Fruit fly (Drosophila melanogaster): Measurements from ENCODE around the gene CG2187.

Gene CG2187

dm6 chr3R:31719497-31719896 is 38.9 kb downstream of the CG2187 start:
- TF ChIP-seq acj6 (GFP tag; optimal IDR thresholded peaks at IDR 0.05) (no peak), vri (GFP tag; optimal IDR thresholded peaks at IDR 0.05) (no peak), fd85E (GFP tag; optimal IDR thresholded peaks at IDR 0.05) (no peak), esn (GFP tag; optimal IDR thresholded peaks at IDR 0.05) (no peak), CG31627 (GFP tag; optimal IDR thresholded peaks at IDR 0.05) (no peak), dac (GFP tag; optimal IDR thresholded peaks at IDR 0.05) (no peak), Eip75B (GFP tag; optimal IDR thresholded peaks at IDR 0.05) (no peak)

DNA sequence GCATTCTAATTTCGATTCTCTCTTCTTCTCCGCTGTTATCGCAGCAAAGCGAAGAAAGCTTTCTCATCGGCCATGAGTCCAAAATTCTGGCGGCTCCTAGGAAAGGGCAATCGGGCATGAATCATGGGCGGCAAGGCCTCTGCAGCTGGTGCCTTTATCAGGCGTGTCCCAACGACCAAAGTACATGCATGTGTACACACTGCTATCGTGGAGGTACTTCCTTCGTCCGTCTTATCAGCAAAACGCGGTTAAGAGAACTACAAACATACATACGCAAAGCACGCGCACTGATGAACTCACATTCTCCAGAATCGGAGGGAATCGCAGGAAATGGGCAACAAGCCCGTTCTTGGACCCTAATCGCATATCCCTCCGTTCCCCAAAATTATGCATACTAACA is 39.5 kb downstream of the CG2187 start:
- TF ChIP-seq achi (GFP tag; optimal IDR thresholded peaks at IDR 0.05) (no peak), eg (GFP tag; IDR thresholded peaks at IDR 0.05) (0 out of 3 replicates have a peak, but pooled peaks have one; percentile 18), fkh (GFP tag; optimal IDR thresholded peaks at IDR 0.05) (peak; percentile 16), net (GFP tag; optimal IDR thresholded peaks at IDR 0.05) (no peak), CG34406 (GFP tag; optimal IDR thresholded peaks at IDR 0.05) (no peak), vri (GFP tag; optimal IDR thresholded peaks at IDR 0.05) (no peak), Eip78C (GFP tag) (peak; percentile 6), CG8632 (GFP tag; optimal IDR thresholded peaks at IDR 0.05) (no peak), CG6276 (GFP tag; optimal IDR thresholded peaks at IDR 0.05) (no peak), CG31627 (GFP tag; optimal IDR thresholded peaks at IDR 0.05) (no peak), acj6 (GFP tag; optimal IDR thresholded peaks at IDR 0.05) (no peak), svp (GFP tag) (peak; percentile 65), ss (GFP tag; optimal IDR thresholded peaks at IDR 0.05) (peak; percentile 25 to 32)

DNA sequence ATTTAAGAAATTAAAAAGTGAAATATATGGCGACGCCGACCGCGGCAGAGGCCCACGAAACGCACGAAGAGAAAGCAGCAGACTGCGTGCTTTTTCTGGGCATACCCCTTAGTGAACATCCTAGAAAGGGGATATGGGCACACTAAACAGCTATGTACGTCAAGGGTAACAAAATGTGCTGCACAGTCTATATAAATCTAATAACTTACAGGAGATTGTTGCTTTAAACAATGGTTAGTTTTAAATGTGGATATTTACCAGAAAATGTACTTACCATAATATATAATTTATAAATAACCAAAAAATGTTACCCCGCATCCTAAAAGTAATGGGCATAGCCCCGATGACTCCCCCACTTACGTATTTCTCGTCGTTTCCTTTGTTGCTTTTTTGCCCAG is 40.3 kb downstream of the CG2187 start:
- TF ChIP-seq net (GFP tag; optimal IDR thresholded peaks at IDR 0.05) (no peak), Sox14 (GFP tag; optimal IDR thresholded peaks at IDR 0.05) (peak; percentile 26), fd59A (GFP tag; optimal IDR thresholded peaks at IDR 0.05) (no peak), CG32006 (GFP tag; optimal IDR thresholded peaks at IDR 0.05) (peak; percentile 45), Met (GFP tag; optimal IDR thresholded peaks at IDR 0.05) (peak; percentile 45), CG8632 (GFP tag; optimal IDR thresholded peaks at IDR 0.05) (peak; percentile 27), CG6854 (GFP tag; optimal IDR thresholded peaks at IDR 0.05) (no peak), fkh (GFP tag; optimal IDR thresholded peaks at IDR 0.05) (no peak), fd85E (GFP tag; optimal IDR thresholded peaks at IDR 0.05) (no peak), Smox (GFP tag; optimal IDR thresholded peaks at IDR 0.05) (peak; percentile 36), CG8119 (GFP tag; IDR thresholded peaks at IDR 0.05) (no peak), CG10631 (GFP tag; optimal IDR thresholded peaks at IDR 0.05) (peak; percentile 35), CG6163 (GFP tag; IDR thresholded peaks at IDR 0.05) (no peak), Eip93F (GFP tag; optimal IDR thresholded peaks at IDR 0.05) (peak; percentile 6), OdsH (GFP tag; optimal IDR thresholded peaks at IDR 0.05) (peak; percentile 52), Blimp-1 (GFP tag; optimal IDR thresholded peaks at IDR 0.05) (peak; percentile 40), CG16779 (tag; optimal IDR thresholded peaks at IDR 0.05) (no peak), CG6808 (GFP tag; optimal IDR thresholded peaks at IDR 0.05) (peak; percentile 27), pdm3 (GFP tag; optimal IDR thresholded peaks at IDR 0.05) (peak; percentile 47), CG15336 (GFP tag; IDR thresholded peaks at IDR 0.05) (0 out of 2 replicates have a peak, but pooled peaks have one; percentile 14), ss (GFP tag; optimal IDR thresholded peaks at IDR 0.05) (no peak), dsx (GFP tag; optimal IDR thresholded peaks at IDR 0.05; ENCODE audit: poor library complexity, severe bottlenecking) (no peak), CG11762 (GFP tag; optimal IDR thresholded peaks at IDR 0.05; ENCODE audit: insufficient read depth) (peak; percentile 2), CG7368 (GFP tag; optimal IDR thresholded peaks at IDR 0.05) (no peak), Hr4 (GFP tag; optimal IDR thresholded peaks at IDR 0.05) (peak; percentile 35), Sox15 (GFP tag; optimal IDR thresholded peaks at IDR 0.05) (peak; percentile 16), Sox102F (GFP tag; optimal IDR thresholded peaks at IDR 0.05) (peak; percentile 54), spab (GFP tag; optimal IDR thresholded peaks at IDR 0.05) (peak; percentile 21), esn (GFP tag; optimal IDR thresholded peaks at IDR 0.05) (peak; percentile 49), CG6276 (GFP tag; optimal IDR thresholded peaks at IDR 0.05) (no peak), Ets21C (GFP tag; optimal IDR thresholded peaks at IDR 0.05) (no peak), cyc (GFP tag; optimal IDR thresholded peaks at IDR 0.05) (peak; percentile 59), CG4318 (GFP tag; optimal IDR thresholded peaks at IDR 0.05) (peak; percentile 22), topi (GFP tag; optimal IDR thresholded peaks at IDR 0.05) (peak; percentile 46), acj6 (GFP tag; optimal IDR thresholded peaks at IDR 0.05) (peak; percentile 59), dac (GFP tag; optimal IDR thresholded peaks at IDR 0.05) (no peak), CG11294 (GFP tag; IDR thresholded peaks at IDR 0.05) (no peak), CG3032 (tag; optimal IDR thresholded peaks at IDR 0.05) (peak; percentile 39), Ets96B (tag; optimal IDR thresholded peaks at IDR 0.05) (peak; percentile 8), Eip78C (GFP tag) (peak; percentile 87)

Data from whole organism, prepupa.